Worm (Caenorhabditis elegans): ENCODE results near the gene W04G3.7.

W04G3.7 gene

DNA sequence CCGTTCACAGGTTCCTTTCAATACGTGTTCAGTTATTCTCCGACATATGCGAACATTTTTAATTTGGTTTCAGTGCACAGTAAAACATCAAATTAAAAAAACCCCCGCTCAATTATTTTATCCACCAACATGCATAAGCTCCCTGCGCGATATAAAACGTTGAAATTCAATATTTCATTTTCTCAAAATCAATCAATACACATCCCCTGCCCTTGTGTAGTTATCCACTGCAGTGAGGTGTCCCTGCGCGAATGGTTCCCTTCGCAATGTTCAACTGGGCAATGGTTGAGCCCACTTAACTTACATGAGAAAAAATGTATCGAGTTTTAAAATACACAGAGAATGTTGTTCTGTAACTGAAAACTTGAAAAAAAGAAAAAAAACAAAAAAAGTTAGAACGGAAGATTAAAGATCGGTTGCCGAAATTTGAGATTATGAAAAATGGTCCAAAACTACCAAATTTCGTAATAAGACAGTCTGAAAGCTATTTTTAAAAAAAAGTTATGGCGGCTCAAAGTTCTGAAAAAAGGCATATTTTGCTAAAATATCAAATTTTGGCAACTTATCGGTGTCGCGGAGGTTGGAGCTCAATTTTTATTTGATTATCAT lies 9.0 kb upstream of the W04G3.7 start (continued):
- TF ChIP-seq ceh-88 (GFP tag; IDR thresholded peaks at IDR 0.05), result peak; percentile 98
- TF ChIP-seq efl-3 (GFP tag; optimal IDR thresholded peaks at IDR 0.05), result peak; percentile 99
- peak; percentile 100 for TF ChIP-seq fos-1 (tag; optimal IDR thresholded peaks at IDR 0.05)
- peak; percentile 99 for TF ChIP-seq nhr-20 (tag; optimal IDR thresholded peaks at IDR 0.05)
- peak; percentile 96 for TF ChIP-seq fkh-4 (tag; optimal IDR thresholded peaks at IDR 0.05; ENCODE audit: borderline replicate concordance)
- peak; percentile 99 for TF ChIP-seq ceh-63 (GFP tag; optimal IDR thresholded peaks at IDR 0.05)
- peak; percentile 91 for TF ChIP-seq unc-130 (tag; optimal IDR thresholded peaks at IDR 0.05)
- TF ChIP-seq hlh-4 (tag; optimal IDR thresholded peaks at IDR 0.05), result peak; percentile 34
- peak; percentile 100 for TF ChIP-seq lin-39 (tag; optimal IDR thresholded peaks at IDR 0.05)
- TF ChIP-seq egl-13 (tag; optimal IDR thresholded peaks at IDR 0.05), result peak; percentile 99
- TF ChIP-seq nhr-85 (tag), result peak; percentile 99
- TF ChIP-seq nhr-90 (tag; optimal IDR thresholded peaks at IDR 0.05; ENCODE audit: poor library complexity), result peak; percentile 100
- peak; percentile 98 for TF ChIP-seq lin-13 (GFP tag; optimal IDR thresholded peaks at IDR 0.05)
- TF ChIP-seq nhr-77 (tag; optimal IDR thresholded peaks at IDR 0.05), result peak; percentile 100
- peak; percentile 99 for TF ChIP-seq swsn-7 (tag; optimal IDR thresholded peaks at IDR 0.05)
- TF ChIP-seq lin-14 (GFP tag; optimal IDR thresholded peaks at IDR 0.05), result peak; percentile 99
- TF ChIP-seq snpc-4 (tag; optimal IDR thresholded peaks at IDR 0.05), result peak; percentile 94
- TF ChIP-seq alr-1 (tag; optimal IDR thresholded peaks at IDR 0.05; ENCODE audit: borderline replicate concordance), result no peak
- TF ChIP-seq ets-5 (GFP tag; IDR thresholded peaks at IDR 0.05), result peak; percentile 98
- TF ChIP-seq ces-1 (GFP tag; optimal IDR thresholded peaks at IDR 0.05), result peak; percentile 98
- TF ChIP-seq C16A3.4 (tag; optimal IDR thresholded peaks at IDR 0.05), result peak; percentile 100
- peak; percentile 100 for TF ChIP-seq unc-30 (tag; optimal IDR thresholded peaks at IDR 0.05)
- peak; percentile 98 for TF ChIP-seq zag-1 (tag; optimal IDR thresholded peaks at IDR 0.05)
- peak; percentile 100 for TF ChIP-seq fkh-10 (GFP tag; optimal IDR thresholded peaks at IDR 0.05)
- TF ChIP-seq mef-2 (tag; optimal IDR thresholded peaks at IDR 0.05), result peak; percentile 95
- TF ChIP-seq ama-1 (optimal IDR thresholded peaks at IDR 0.05), result peak; percentile 57
- TF ChIP-seq dsc-1 (tag; optimal IDR thresholded peaks at IDR 0.05), result peak; percentile 100
- peak; percentile 100 for TF ChIP-seq irx-1 (tag; optimal IDR thresholded peaks at IDR 0.05)
- peak; percentile 97 for TF ChIP-seq zip-4 (GFP tag; optimal IDR thresholded peaks at IDR 0.05)
- peak; percentile 96 to 97 for TF ChIP-seq lsy-2 (tag; optimal IDR thresholded peaks at IDR 0.05)
- TF ChIP-seq pqm-1 (tag; optimal IDR thresholded peaks at IDR 0.05), result peak; percentile 94
- peak; percentile 61 to 74 (median 63) for TF ChIP-seq dpl-1 (GFP tag; optimal IDR thresholded peaks at IDR 0.05)
- peak; percentile 84 for TF ChIP-seq vab-15 (tag; optimal IDR thresholded peaks at IDR 0.05)

DNA sequence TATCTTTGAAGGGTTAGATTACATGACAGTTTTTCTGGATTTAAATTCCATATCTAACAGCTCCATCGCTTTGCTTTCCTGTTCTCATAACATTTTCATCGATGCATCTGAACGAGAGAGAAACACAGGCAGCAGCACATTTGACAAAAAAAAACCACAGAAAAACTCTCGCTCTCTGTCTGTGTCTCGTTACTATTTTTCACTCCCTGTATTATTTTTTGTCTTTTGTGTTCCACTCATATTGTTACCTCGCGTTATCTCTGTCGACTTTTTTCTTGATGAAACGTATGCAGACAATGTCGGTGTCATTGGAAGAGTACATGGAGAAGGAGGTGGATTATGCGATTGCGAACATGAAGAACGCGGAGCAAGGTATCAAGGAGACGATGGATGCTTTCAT lies 3.9 kb upstream of the W04G3.7 start, which contains the start of gene W04G3.11:
TSS of gene W04G3.11 (plus strand) at position 244 of the 400 bp plus-strand sequence.
- no peak for TF ChIP-seq elt-2 (tag; optimal IDR thresholded peaks at IDR 0.05)
- no peak for TF ChIP-seq fkh-10 (GFP tag; optimal IDR thresholded peaks at IDR 0.05)
- TF ChIP-seq xbp-1 (tag; optimal IDR thresholded peaks at IDR 0.05), result no peak
- TF ChIP-seq dpl-1 (GFP tag; optimal IDR thresholded peaks at IDR 0.05), result no peak
- no peak for TF ChIP-seq tbx-2 (tag; optimal IDR thresholded peaks at IDR 0.05)
- TF ChIP-seq blmp-1 (tag; optimal IDR thresholded peaks at IDR 0.05), result no peak
- no peak for TF ChIP-seq efl-3 (GFP tag; optimal IDR thresholded peaks at IDR 0.05)
- TF ChIP-seq hpl-2 (GFP tag; optimal IDR thresholded peaks at IDR 0.05), result no peak

DNA sequence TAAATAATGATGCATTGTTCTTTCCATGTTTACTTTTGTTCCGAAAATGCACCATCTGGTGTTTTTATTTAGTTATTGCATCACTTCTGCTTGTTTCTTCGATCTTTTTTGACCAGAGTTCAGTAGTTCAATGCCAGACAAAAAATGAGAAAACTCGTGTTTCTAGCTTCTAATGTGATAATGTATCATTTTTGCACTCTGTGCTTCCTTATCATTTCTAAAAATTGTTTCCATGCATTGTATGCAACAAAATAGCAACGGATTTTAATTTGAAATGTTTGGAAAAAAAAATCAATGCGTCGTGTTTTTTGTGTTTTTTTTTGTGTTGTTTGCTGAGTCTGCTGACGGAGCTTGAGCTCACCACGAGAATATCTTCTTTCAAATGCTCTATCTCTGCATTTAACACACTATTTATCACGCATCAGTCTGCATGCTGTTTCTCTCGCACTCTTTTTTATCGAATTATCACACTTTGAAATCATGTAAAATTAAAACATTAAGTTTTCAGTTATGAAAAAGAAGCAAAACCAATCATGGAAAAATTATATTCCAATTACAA lies 4.8 kb downstream of the W04G3.7 start, which contains the start of gene sulp-7:
TSS of gene sulp-7 (plus strand) at position 509 of the 559 bp plus-strand sequence.
- TF ChIP-seq nhr-71 (tag; optimal IDR thresholded peaks at IDR 0.05), result peak; percentile 35
- peak; percentile 2 for TF ChIP-seq nhr-20 (tag; optimal IDR thresholded peaks at IDR 0.05)
- TF ChIP-seq rnt-1 (tag; optimal IDR thresholded peaks at IDR 0.05), result peak; percentile 22
- TF ChIP-seq fkh-8 (tag; optimal IDR thresholded peaks at IDR 0.05), result no peak
- no peak for TF ChIP-seq hpl-2 (GFP tag; optimal IDR thresholded peaks at IDR 0.05)
- TF ChIP-seq F16B12.6 (tag; optimal IDR thresholded peaks at IDR 0.05), result no peak
- peak; percentile 55 for TF ChIP-seq elt-2 (tag; optimal IDR thresholded peaks at IDR 0.05)
